Worm (Caenorhabditis elegans) whole organism, mixed stage, embryonic: Measurements from ENCODE around the gene Y39F10A.3.

Experiments used
- M03D4.4 ChIP-seq: sonication (generic microtip); optimal IDR thresholded peaks from 2 replicates; lab custom pipeline; 2017; ENCODE audit warnings: mild to moderate bottlenecking, missing genetic modification characterization, missing compliant biosample characterization
- blmp-1 ChIP-seq: fragments of 150-350 bp; optimal IDR thresholded peaks from 2 replicates; lab custom pipeline; 2014; ENCODE audit warnings: missing biosample characterization, missing genetic modification characterization
- ceh-39 ChIP-seq: fragments of 150-350 bp; optimal IDR thresholded peaks from 2 replicates; lab custom pipeline; 2014; ENCODE audit warnings: missing biosample characterization, missing genetic modification characterization
- ceh-43 ChIP-seq: fragments of 200-800 bp; sonication (Bioruptor generic); optimal IDR thresholded peaks from 2 replicates; lab custom pipeline; 2018; ENCODE audit warnings: mild to moderate bottlenecking, missing genetic modification characterization, moderate library complexity, missing compliant biosample characterization
- ces-1 ChIP-seq: fragments of 150-350 bp; optimal IDR thresholded peaks from 2 replicates; lab custom pipeline; 2014; ENCODE audit warnings: missing biosample characterization, missing genetic modification reagents, missing genetic modification characterization
- cnd-1 ChIP-seq: fragments of 200-800 bp; sonication (Bioruptor generic); optimal IDR thresholded peaks from 2 replicates; lab custom pipeline; 2018; ENCODE audit warnings: mild to moderate bottlenecking, missing genetic modification characterization, missing compliant biosample characterization
- elt-1 ChIP-seq: sonication (generic microtip); optimal IDR thresholded peaks from 2 replicates; lab custom pipeline; 2017; ENCODE audit warnings: missing genetic modification characterization, mild to moderate bottlenecking, missing compliant biosample characterization, antibody characterized with exemption, moderate library complexity, borderline replicate concordance; ENCODE audit not compliant: insufficient read depth
- ham-2 ChIP-seq: fragments of 200-800 bp; sonication (Bioruptor generic); optimal IDR thresholded peaks from 2 replicates; lab custom pipeline; 2018; ENCODE audit warnings: mild to moderate bottlenecking, missing genetic modification characterization, missing compliant biosample characterization
- lin-13 ChIP-seq: fragments of 150-350 bp; optimal IDR thresholded peaks from 2 replicates; lab custom pipeline; 2014; ENCODE audit warnings: missing biosample characterization, missing genetic modification characterization
- lin-32 ChIP-seq: fragments of 200-800 bp; sonication (Bioruptor generic); optimal IDR thresholded peaks from 2 replicates; lab custom pipeline; 2018; ENCODE audit warnings: mild to moderate bottlenecking, missing genetic modification characterization, missing compliant biosample characterization
- lsy-2 ChIP-seq: fragments of 150-350 bp; optimal IDR thresholded peaks from 2 replicates; lab custom pipeline; 2014; ENCODE audit warnings: missing biosample characterization, missing genetic modification characterization
- mab-5 ChIP-seq: fragments of 150-350 bp; optimal IDR thresholded peaks from 2 replicates; lab custom pipeline; 2014; ENCODE audit warnings: missing biosample characterization, missing genetic modification characterization
- mep-1 ChIP-seq: fragments of 150-350 bp; optimal IDR thresholded peaks from 2 replicates; lab custom pipeline; 2017; ENCODE audit warnings: missing biosample characterization, missing genetic modification reagents, missing genetic modification characterization, inconsistent platforms
- mls-2 ChIP-seq: sonication (generic microtip); optimal IDR thresholded peaks from 2 replicates; lab custom pipeline; 2016; ENCODE audit warnings: mild to moderate bottlenecking, missing genetic modification characterization, moderate library complexity, missing compliant biosample characterization
- nhr-2 ChIP-seq: fragments of 150-350 bp; optimal IDR thresholded peaks from 2 replicates; lab custom pipeline; 2014; ENCODE audit warnings: missing biosample characterization, missing genetic modification characterization
- nhr-237 ChIP-seq: fragments of 150-350 bp; optimal IDR thresholded peaks from 2 replicates; lab custom pipeline; 2014; ENCODE audit warnings: missing biosample characterization, missing genetic modification characterization
- nhr-28 ChIP-seq: fragments of 150-350 bp; optimal IDR thresholded peaks from 2 replicates; lab custom pipeline; 2014; ENCODE audit warnings: missing biosample characterization, missing genetic modification characterization
- sem-2 ChIP-seq: fragments of 200-800 bp; sonication (Bioruptor generic); optimal IDR thresholded peaks from 2 replicates; lab custom pipeline; 2018; ENCODE audit warnings: mild to moderate bottlenecking, missing genetic modification characterization, missing compliant biosample characterization
- sptf-1 ChIP-seq: sonication (generic microtip); optimal IDR thresholded peaks from 2 replicates; lab custom pipeline; 2017; ENCODE audit warnings: mild to moderate bottlenecking, missing genetic modification characterization, moderate library complexity, missing compliant biosample characterization
- tbx-8 ChIP-seq: fragments of 200-800 bp; sonication (Bioruptor generic); optimal IDR thresholded peaks from 2 replicates; lab custom pipeline; 2018; ENCODE audit warnings: mild to moderate bottlenecking, missing genetic modification characterization, moderate library complexity, missing compliant biosample characterization
- unc-120 ChIP-seq: sonication (generic microtip); optimal IDR thresholded peaks from 2 replicates; lab custom pipeline; 2017; ENCODE audit warnings: missing genetic modification characterization, missing compliant biosample characterization; ENCODE audit not compliant: poor library complexity, severe bottlenecking
- unc-39 ChIP-seq: fragments of 150-350 bp; optimal IDR thresholded peaks from 2 replicates; lab custom pipeline; 2014; ENCODE audit warnings: missing biosample characterization, missing genetic modification characterization
- unc-62 ChIP-seq: fragments of 150-350 bp; optimal IDR thresholded peaks from 2 replicates; lab custom pipeline; 2014; ENCODE audit warnings: missing biosample characterization, missing genetic modification reagents, missing genetic modification characterization
- zip-8 ChIP-seq: fragments of 150-350 bp; optimal IDR thresholded peaks from 2 replicates; lab custom pipeline; 2014; ENCODE audit warnings: missing biosample characterization, missing genetic modification characterization
- ztf-11 ChIP-seq: fragments of 150-350 bp; optimal IDR thresholded peaks from 2 replicates; lab custom pipeline; 2014; ENCODE audit warnings: missing biosample characterization, missing genetic modification characterization

Y39F10A.3 gene

DNA sequence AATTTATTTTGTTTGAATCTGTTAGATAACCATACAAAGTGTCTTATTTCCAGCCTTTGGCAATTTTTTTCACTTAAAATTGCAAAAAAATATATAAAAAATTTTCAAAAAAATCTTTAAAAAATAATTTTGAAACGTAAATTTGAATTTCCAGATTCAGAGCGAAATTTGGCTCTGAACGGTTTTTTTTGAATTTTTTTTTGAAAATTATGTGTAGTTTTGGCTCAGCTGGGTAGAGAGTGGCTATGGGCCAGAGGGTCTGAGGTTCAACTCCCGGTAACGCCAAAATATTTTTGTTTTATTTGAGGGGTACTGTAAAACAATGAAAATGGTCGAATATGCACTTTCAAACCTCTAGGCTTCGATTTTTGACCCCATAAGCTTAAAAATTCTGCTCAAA, 29.3 kb downstream of the Y39F10A.3 start:
- no peak for TF ChIP-seq cnd-1 (tag; lab: Kevin White, UChicago)
- TF ChIP-seq elt-1 (tag; lab: Kevin White, UChicago), result no peak
- no peak for TF ChIP-seq mab-5
- no peak for TF ChIP-seq sptf-1 (tag; lab: Kevin White, UChicago)
- TF ChIP-seq mep-1, result no peak
- TF ChIP-seq ceh-43 (GFP tag; lab: Kevin White, UChicago), result no peak
- TF ChIP-seq lin-32 (GFP tag; lab: Kevin White, UChicago), result no peak

DNA sequence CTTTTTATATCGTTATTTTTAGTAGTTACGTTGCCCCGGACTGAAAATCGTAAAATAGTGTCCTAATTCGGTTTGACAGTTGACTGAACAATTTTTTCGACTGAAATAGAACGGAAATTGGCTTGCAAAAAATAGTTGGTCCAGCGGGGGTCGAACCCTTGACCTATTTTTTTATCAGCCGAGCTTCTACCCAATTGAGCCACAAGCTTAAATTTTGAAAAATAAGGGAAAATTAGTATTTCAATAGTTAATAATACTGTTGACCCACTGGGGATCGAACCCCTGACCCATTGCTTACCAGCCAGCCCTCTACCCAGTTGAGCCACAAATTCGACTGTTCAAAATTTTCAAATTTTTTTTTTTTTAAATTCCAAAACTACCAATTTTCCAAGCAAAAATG, 31.0 kb downstream of the Y39F10A.3 start:
- TF ChIP-seq lin-13 (tag; lab: Kevin White, UChicago) (no peak), tbx-8 (GFP tag; lab: Kevin White, UChicago) (no peak), sem-2 (GFP tag; lab: Kevin White, UChicago) (no peak), mab-5 (no peak), unc-62 (GFP tag; lab: Kevin White, UChicago) (no peak), lsy-2 (tag; lab: Kevin White, UChicago) (no peak), ceh-43 (GFP tag; lab: Kevin White, UChicago) (no peak), nhr-237 (tag; lab: Kevin White, UChicago) (no peak), unc-120 (no peak), mep-1 (no peak), unc-39 (tag; lab: Kevin White, UChicago) (no peak), blmp-1 (tag; lab: Kevin White, UChicago) (no peak), mls-2 (tag; lab: Kevin White, UChicago) (no peak), ham-2 (no peak), sptf-1 (tag; lab: Kevin White, UChicago) (no peak), zip-8 (tag; lab: Kevin White, UChicago) (no peak), M03D4.4 (tag; lab: Kevin White, UChicago) (no peak), nhr-2 (tag; lab: Kevin White, UChicago) (no peak)
- TF ChIP-seq, all 35 proteins: peak for 0

ce11 chrII:750155-750554, 32.6 kb downstream of the Y39F10A.3 start, which contains the start of gene snt-6:
Gene snt-6 (minus strand): TSS chrII:750212.
- TF ChIP-seq elt-1 (tag; lab: Kevin White, UChicago) (no peak), unc-120 (no peak), zip-8 (tag; lab: Kevin White, UChicago) (no peak)

- TF ChIP-seq ztf-11 (no peak), nhr-237 (tag; lab: Kevin White, UChicago) (no peak), sem-2 (GFP tag; lab: Kevin White, UChicago) (no peak), tbx-8 (GFP tag; lab: Kevin White, UChicago) (no peak), M03D4.4 (tag; lab: Kevin White, UChicago) (no peak), ham-2 (no peak), ces-1 (GFP tag; lab: Kevin White, UChicago) (no peak), nhr-28 (tag; lab: Kevin White, UChicago) (no peak), ceh-39 (no peak)
- TF ChIP-seq, all 35 proteins: peak for 0
Observed at ce11 chrII:740808-741207, 42.0 kb downstream of the Y39F10A.3 start, which contains the start of gene fbxc-48. Gene fbxc-48 (minus strand): TSS chrII:740908.

ce11 chrII:732393-732792, 50.4 kb downstream of the Y39F10A.3 start:
- TF ChIP-seq lsy-2 (tag; lab: Kevin White, UChicago), result peak; percentile 72
- peak; percentile 30 for TF ChIP-seq lin-13 (tag; lab: Kevin White, UChicago)
- no peak for TF ChIP-seq unc-39 (tag; lab: Kevin White, UChicago)
